Worm (Caenorhabditis elegans) whole organism, L4/young adult: ENCODE measurements around the gene T05D4.5.

Source experiments
- dao-5 ChIP-seq: sonication (generic microtip); optimal IDR thresholded peaks from 2 replicates; lab custom pipeline; 2016; ENCODE audit warnings: missing genotype, missing genetic modification characterization, moderate library complexity, missing compliant biosample characterization
- him-1 ChIP-seq: sonication (generic microtip); optimal IDR thresholded peaks from 2 replicates; lab custom pipeline; 2016; ENCODE audit warnings: missing genotype, missing genetic modification reagents, missing genetic modification characterization, missing compliant biosample characterization

DNA sequence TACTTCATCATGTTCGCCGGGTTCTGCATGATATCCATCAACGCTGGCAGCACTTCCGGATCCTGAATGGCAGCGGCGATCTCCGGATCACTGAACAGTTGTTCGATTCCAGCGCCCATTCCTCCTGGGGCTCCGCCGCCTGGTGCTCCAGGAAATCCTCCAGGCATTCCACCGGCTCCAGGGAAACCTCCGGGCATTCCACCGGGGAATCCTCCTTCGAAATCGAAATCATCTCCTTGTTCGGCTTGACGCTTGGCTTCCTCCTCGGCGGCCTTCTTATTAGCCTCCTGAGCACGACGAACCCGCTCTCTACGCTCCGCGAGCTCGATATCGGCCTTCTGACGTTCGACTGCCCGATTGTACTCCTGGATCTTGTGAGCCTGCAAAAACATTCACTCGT, 34.9 kb downstream of the T05D4.5 start:
- TF ChIP-seq him-1 (no peak), dao-5 (tag; lab: Kevin White, UChicago) (no peak)
